Worm (Caenorhabditis elegans) whole organism, L1 larva: ENCODE measurements around the gene hrpu-2.

Experiments
- hpl-2 ChIP-seq: fragments of 150-350 bp; optimal IDR thresholded peaks from 2 replicates; lab custom pipeline; 2014; ENCODE audit warnings: missing biosample characterization, missing genetic modification reagents, missing genetic modification characterization
- lin-15B ChIP-seq: fragments of 150-350 bp; sonication (generic microtip); optimal IDR thresholded peaks from 3 replicates; lab custom pipeline; 2014; ENCODE audit warnings: missing biosample characterization, missing genetic modification characterization
- mdl-1 ChIP-seq, 2 experiments: fragments of 150-350 bp; optimal IDR thresholded peaks; 2 replicates each; lab custom pipeline; 2014 to 2017; ENCODE audit warnings: missing biosample characterization in 2 of 2, missing genetic modification characterization in 2 of 2, inconsistent platforms in 1 of 2
- nhr-76 ChIP-seq: sonication (generic microtip); optimal IDR thresholded peaks from 2 replicates; lab custom pipeline; 2017; ENCODE audit warnings: missing biosample characterization, missing genetic modification characterization
- rnt-1 ChIP-seq: sonication (generic microtip); optimal IDR thresholded peaks from 2 replicates; lab custom pipeline; 2016; ENCODE audit warnings: mild to moderate bottlenecking, missing genetic modification characterization, moderate library complexity, missing compliant biosample characterization

ce11 chrIV:2128761-2129160 is 48.9 kb upstream of the hrpu-2 start, which contains the start of gene grl-20:
- no peak for TF ChIP-seq hpl-2 (GFP tag; lab: Kevin White, UChicago)
- TF ChIP-seq mdl-1 (tag; optimal IDR thresholded peaks at IDR 0.05; lab: Kevin White, UChicago), result no peak
- TF ChIP-seq lin-15B (tag; lab: Kevin White, UChicago), result no peak
- no peak for TF ChIP-seq rnt-1
- TF ChIP-seq nhr-76 (tag; lab: Kevin White, UChicago), result no peak
